Worm (Caenorhabditis elegans) whole organism, L1 larva: ENCODE results near the gene lin-36.

ENCODE experiments used
- C04F5.9 ChIP-seq: sonication (generic microtip); optimal IDR thresholded peaks from 2 replicates; lab custom pipeline; 2016; ENCODE audit warnings: missing genetic modification characterization, missing compliant biosample characterization
- C16A3.4 ChIP-seq: fragments of 150-350 bp; optimal IDR thresholded peaks from 2 replicates; lab custom pipeline; 2014; ENCODE audit warnings: missing biosample characterization, missing genetic modification characterization
- C34B4.2 ChIP-seq: sonication (generic microtip); optimal IDR thresholded peaks from 2 replicates; lab custom pipeline; 2017; ENCODE audit warnings: mild to moderate bottlenecking, missing genetic modification characterization, missing compliant biosample characterization
- F16B12.6 ChIP-seq: fragments of 150-350 bp; optimal IDR thresholded peaks from 2 replicates; lab custom pipeline; 2014; ENCODE audit warnings: missing biosample characterization, missing genetic modification characterization
- aha-1 ChIP-seq: fragments of 150-350 bp; optimal IDR thresholded peaks from 2 replicates; lab custom pipeline; 2014; ENCODE audit warnings: missing biosample characterization, missing genetic modification characterization
- alr-1 ChIP-seq: fragments of 200-800 bp; sonication (Bioruptor generic); optimal IDR thresholded peaks from 2 replicates; lab custom pipeline; 2018; ENCODE audit warnings: borderline replicate concordance, mild to moderate bottlenecking, missing genetic modification characterization, missing compliant biosample characterization
- aly-2 ChIP-seq: fragments of 150-350 bp; optimal IDR thresholded peaks from 2 replicates; lab custom pipeline; 2014; ENCODE audit warnings: missing biosample characterization, missing genetic modification characterization
- ama-1 ChIP-seq: fragments of 150-350 bp; optimal IDR thresholded peaks from 2 replicates; lab custom pipeline; 2014
- blmp-1 ChIP-seq: fragments of 150-350 bp; optimal IDR thresholded peaks from 2 replicates; lab custom pipeline; 2014; ENCODE audit warnings: missing biosample characterization, missing genetic modification characterization
- ceh-63 ChIP-seq: fragments of 200-800 bp; sonication (Bioruptor generic); optimal IDR thresholded peaks from 2 replicates; lab custom pipeline; 2018; ENCODE audit warnings: mild to moderate bottlenecking, missing genetic modification characterization, missing compliant biosample characterization
- dpl-1 ChIP-seq, 3 experiments: fragments of 150-350 bp in 2 of 3; sonication (generic microtip) in 1 of 3; optimal IDR thresholded peaks; 2 replicates each; lab custom pipeline; 2014 to 2017; ENCODE audit warnings: missing biosample characterization in 3 of 3, missing genetic modification characterization in 3 of 3, missing genetic modification reagents in 3 of 3
- efl-3 ChIP-seq: fragments of 200-800 bp; sonication (Bioruptor generic); optimal IDR thresholded peaks from 2 replicates; lab custom pipeline; 2018; ENCODE audit warnings: mild to moderate bottlenecking, missing genetic modification characterization, missing compliant biosample characterization
- egl-13 ChIP-seq: sonication (generic microtip); optimal IDR thresholded peaks from 2 replicates; lab custom pipeline; 2016; ENCODE audit warnings: missing genotype, missing genetic modification reagents, missing genetic modification characterization, missing compliant biosample characterization
- elt-2 ChIP-seq: sonication (generic microtip); optimal IDR thresholded peaks from 2 replicates; lab custom pipeline; 2016; ENCODE audit warnings: missing genetic modification characterization, mild to moderate bottlenecking, inconsistent platforms, missing compliant biosample characterization, missing genetic modification reagents
- elt-3 ChIP-seq, 6 experiments: fragments of 150-350 bp in 1 of 6; sonication (generic microtip); optimal IDR thresholded peaks; 2 replicates each; lab custom pipeline; 2017 to 2018; ENCODE audit warnings: missing biosample characterization in 6 of 6, missing genetic modification characterization in 6 of 6, inconsistent platforms in 1 of 6
- fkh-10 ChIP-seq: sonication (generic microtip); optimal IDR thresholded peaks from 2 replicates; lab custom pipeline; 2017; ENCODE audit warnings: missing biosample characterization, missing genetic modification reagents, missing genetic modification characterization
- fkh-4 ChIP-seq: sonication (generic microtip); optimal IDR thresholded peaks from 2 replicates; lab custom pipeline; 2016; ENCODE audit warnings: missing compliant biosample characterization, missing genetic modification characterization, borderline replicate concordance
- fos-1 ChIP-seq: fragments of 150-350 bp; optimal IDR thresholded peaks from 2 replicates; lab custom pipeline; 2014; ENCODE audit warnings: missing biosample characterization, missing genetic modification characterization
- grh-1 ChIP-seq: fragments of 200-800 bp; sonication (Bioruptor generic); IDR thresholded peaks from 2 replicates; pipeline ENCODE4 v1.3.6; 2022; ENCODE audit warnings: missing genetic modification reagents, missing genetic modification characterization, missing compliant biosample characterization
- hlh-4 ChIP-seq: sonication (generic microtip); optimal IDR thresholded peaks from 2 replicates; lab custom pipeline; 2016; ENCODE audit warnings: mild to moderate bottlenecking, missing genetic modification characterization, missing compliant biosample characterization
- hpl-2 ChIP-seq: fragments of 150-350 bp; optimal IDR thresholded peaks from 2 replicates; lab custom pipeline; 2014; ENCODE audit warnings: missing biosample characterization, missing genetic modification reagents, missing genetic modification characterization
- isw-1 ChIP-seq: fragments of 200-800 bp; sonication (Bioruptor generic); IDR thresholded peaks from 2 replicates; pipeline ENCODE4 v1.3.6; 2022; ENCODE audit warnings: missing genetic modification characterization, missing compliant biosample characterization
- jun-1 ChIP-seq: fragments of 150-350 bp; optimal IDR thresholded peaks from 2 replicates; lab custom pipeline; 2014; ENCODE audit warnings: missing biosample characterization, missing genetic modification reagents, missing genetic modification characterization
- lin-13 ChIP-seq: fragments of 150-350 bp; optimal IDR thresholded peaks from 2 replicates; lab custom pipeline; 2014; ENCODE audit warnings: missing biosample characterization, missing genetic modification reagents, missing genetic modification characterization
- lin-15B ChIP-seq: fragments of 150-350 bp; sonication (generic microtip); optimal IDR thresholded peaks from 3 replicates; lab custom pipeline; 2014; ENCODE audit warnings: missing biosample characterization, missing genetic modification characterization
- lin-35 ChIP-seq, 2 experiments: fragments of 150-350 bp; optimal IDR thresholded peaks; 2 replicates each; lab custom pipeline; 2014; ENCODE audit warnings: missing biosample characterization in 2 of 2, missing genetic modification characterization in 2 of 2, missing genetic modification reagents in 2 of 2
- lin-39 ChIP-seq: fragments of 150-350 bp; optimal IDR thresholded peaks from 2 replicates; lab custom pipeline; 2014; ENCODE audit warnings: missing biosample characterization, missing genetic modification reagents, missing genetic modification characterization
- lir-3 ChIP-seq: sonication (generic microtip); optimal IDR thresholded peaks from 2 replicates; lab custom pipeline; 2016; ENCODE audit warnings: mild to moderate bottlenecking, missing genetic modification characterization, moderate library complexity, missing compliant biosample characterization; ENCODE audit not compliant: poor library complexity
- mab-9 ChIP-seq: fragments of 200-800 bp; sonication (Bioruptor generic); IDR thresholded peaks from 2 replicates; pipeline ENCODE4 v1.3.6; 2022; ENCODE audit warnings: missing genetic modification reagents, missing genetic modification characterization, missing compliant biosample characterization
- mdl-1 ChIP-seq, 2 experiments: fragments of 150-350 bp; optimal IDR thresholded peaks; 2 replicates each; lab custom pipeline; 2014 to 2017; ENCODE audit warnings: missing biosample characterization in 2 of 2, missing genetic modification characterization in 2 of 2, inconsistent platforms in 1 of 2
- mep-1 ChIP-seq: fragments of 150-350 bp; optimal IDR thresholded peaks from 2 replicates; lab custom pipeline; 2014; ENCODE audit warnings: missing biosample characterization, missing genetic modification characterization
- nhr-47 ChIP-seq: sonication (generic microtip); optimal IDR thresholded peaks from 2 replicates; lab custom pipeline; 2016; ENCODE audit warnings: mild to moderate bottlenecking, missing genetic modification characterization, moderate library complexity, missing compliant biosample characterization
- nhr-71 ChIP-seq: sonication (generic microtip); optimal IDR thresholded peaks from 2 replicates; lab custom pipeline; 2016; ENCODE audit warnings: mild to moderate bottlenecking, missing genetic modification characterization, moderate library complexity, missing compliant biosample characterization
- nhr-77 ChIP-seq: fragments of 150-350 bp; optimal IDR thresholded peaks from 2 replicates; lab custom pipeline; 2014; ENCODE audit warnings: missing biosample characterization, missing genetic modification characterization
- nhr-84 ChIP-seq: sonication (generic microtip); optimal IDR thresholded peaks from 2 replicates; lab custom pipeline; 2017; ENCODE audit warnings: missing biosample characterization, missing genetic modification characterization
- pax-3 ChIP-seq: fragments of 200-800 bp; sonication (Bioruptor generic); optimal IDR thresholded peaks from 2 replicates; lab custom pipeline; 2018; ENCODE audit warnings: mild to moderate bottlenecking, missing genetic modification characterization, moderate library complexity, missing compliant biosample characterization
- rnt-1 ChIP-seq: sonication (generic microtip); optimal IDR thresholded peaks from 2 replicates; lab custom pipeline; 2016; ENCODE audit warnings: mild to moderate bottlenecking, missing genetic modification characterization, moderate library complexity, missing compliant biosample characterization
- skn-1 ChIP-seq: fragments of 150-350 bp; optimal IDR thresholded peaks from 2 replicates; lab custom pipeline; 2014; ENCODE audit warnings: missing biosample characterization, missing genetic modification characterization
- snpc-4 ChIP-seq: fragments of 150-350 bp; optimal IDR thresholded peaks from 2 replicates; lab custom pipeline; 2014; ENCODE audit warnings: missing biosample characterization, missing genetic modification characterization
- snu-23 ChIP-seq: sonication (generic microtip); optimal IDR thresholded peaks from 2 replicates; lab custom pipeline; 2016; ENCODE audit warnings: missing genetic modification characterization, missing compliant biosample characterization
- sox-4 ChIP-seq: sonication (generic microtip); optimal IDR thresholded peaks from 2 replicates; lab custom pipeline; 2016; ENCODE audit warnings: missing genetic modification characterization, missing compliant biosample characterization
- swsn-7 ChIP-seq: sonication (generic microtip); optimal IDR thresholded peaks from 2 replicates; lab custom pipeline; 2016; ENCODE audit warnings: missing genetic modification characterization, missing compliant biosample characterization
- tlp-1 ChIP-seq: fragments of 150-350 bp; optimal IDR thresholded peaks from 2 replicates; lab custom pipeline; 2014; ENCODE audit warnings: missing biosample characterization, missing genetic modification characterization
- unc-130 ChIP-seq: fragments of 150-350 bp; optimal IDR thresholded peaks from 2 replicates; lab custom pipeline; 2017; ENCODE audit warnings: missing biosample characterization, missing genetic modification characterization, inconsistent platforms
- unc-86 ChIP-seq: sonication (generic microtip); optimal IDR thresholded peaks from 2 replicates; lab custom pipeline; 2016; ENCODE audit warnings: missing genetic modification characterization, missing compliant biosample characterization
- unc-98 ChIP-seq: fragments of 200-800 bp; sonication (Bioruptor generic); IDR thresholded peaks from 2 replicates; pipeline ENCODE4 v1.3.6; 2022; ENCODE audit warnings: missing genetic modification characterization, missing compliant biosample characterization
- vab-15 ChIP-seq: sonication (generic microtip); optimal IDR thresholded peaks from 2 replicates; lab custom pipeline; 2017; ENCODE audit warnings: missing genotype, mild to moderate bottlenecking, missing genetic modification characterization, missing compliant biosample characterization
- xbp-1 ChIP-seq: sonication (generic microtip); optimal IDR thresholded peaks from 2 replicates; lab custom pipeline; 2016; ENCODE audit warnings: missing genetic modification characterization, missing compliant biosample characterization
- zag-1 ChIP-seq: fragments of 150-350 bp; optimal IDR thresholded peaks from 2 replicates; lab custom pipeline; 2014; ENCODE audit warnings: missing biosample characterization, missing genetic modification characterization
- ztf-11 ChIP-seq, 2 experiments: sonication (generic microtip); optimal IDR thresholded peaks; 2 replicates each; lab custom pipeline; 2016 to 2017; ENCODE audit warnings: missing genetic modification characterization in 2 of 2, missing biosample characterization in 1 of 2, missing compliant biosample characterization in 1 of 2
- ztf-4 ChIP-seq: fragments of 150-350 bp; optimal IDR thresholded peaks from 2 replicates; lab custom pipeline; 2014; ENCODE audit warnings: missing biosample characterization, missing genetic modification characterization

Gene lin-36

ce11 chrIII:7973201-7973767 is 47.4 kb downstream of the lin-36 start, which contains the start of the genes eef-1B.1 and aco-2 (continued):
- peak; percentile 90 for TF ChIP-seq unc-86
- peak; percentile 38 for TF ChIP-seq aly-2 (tag; lab: Kevin White, UChicago)
- peak; percentile 96 for TF ChIP-seq lin-13
- TF ChIP-seq C34B4.2 (tag; lab: Kevin White, UChicago), result no peak
- TF ChIP-seq ztf-11 (tag; optimal IDR thresholded peaks at IDR 0.05; lab: Kevin White, UChicago), result peak in 1 of 2 experiments; percentile 70
- TF ChIP-seq elt-2 (tag; lab: Kevin White, UChicago), result peak; percentile 74
- TF ChIP-seq snpc-4 (tag; lab: Kevin White, UChicago), result peak; percentile 85
- peak; percentile 95 for TF ChIP-seq swsn-7 (tag; lab: Kevin White, UChicago)
- TF ChIP-seq vab-15 (tag; lab: Kevin White, UChicago), result peak; percentile 33
- peak; percentile 81 for TF ChIP-seq fos-1
- no peak for TF ChIP-seq hlh-4
- TF ChIP-seq efl-3 (GFP tag; lab: Kevin White, UChicago), result no peak
- peak; percentile 90 for TF ChIP-seq mab-9 (GFP tag; lab: Robert Waterston, UW)
- TF ChIP-seq nhr-47 (tag; lab: Kevin White, UChicago), result peak; percentile 96
- TF ChIP-seq nhr-84 (tag; lab: Kevin White, UChicago), result no peak
- TF ChIP-seq lin-35 (GFP tag; optimal IDR thresholded peaks at IDR 0.05; lab: Kevin White, UChicago), result peak; percentile 94 to 95
- peak; percentile 73 for TF ChIP-seq F16B12.6 (tag; lab: Kevin White, UChicago)
- peak; percentile 97 for TF ChIP-seq snu-23 (GFP tag; lab: Kevin White, UChicago)
- peak in 5 of 6 experiments; percentile 53 to 97 (median 75) for TF ChIP-seq elt-3 (tag; optimal IDR thresholded peaks at IDR 0.05; lab: Kevin White, UChicago)
- peak; percentile 2 for TF ChIP-seq zag-1
- peak; percentile 89 for TF ChIP-seq jun-1 (tag; lab: Kevin White, UChicago)
- peak; percentile 69 for TF ChIP-seq C04F5.9 (tag; lab: Kevin White, UChicago)
- peak; percentile 78 for TF ChIP-seq pax-3 (tag; lab: Kevin White, UChicago)
- peak; percentile 74 for TF ChIP-seq hpl-2
- peak; percentile 63 for TF ChIP-seq lir-3 (tag; lab: Kevin White, UChicago)
- TF ChIP-seq rnt-1, result peak; percentile 95
- TF ChIP-seq fkh-10 (GFP tag; lab: Kevin White, UChicago), result peak; percentile 43
- peak; percentile 92 for TF ChIP-seq xbp-1 (tag; lab: Kevin White, UChicago)
- peak; percentile 84 for TF ChIP-seq lin-15B (tag; lab: Kevin White, UChicago)
- TF ChIP-seq isw-1 (GFP tag; lab: Robert Waterston, UW), result peak; percentile 89
- TF ChIP-seq mep-1, result peak; percentile 91
- TF ChIP-seq nhr-77 (tag; lab: Kevin White, UChicago), result peak; percentile 87
- TF ChIP-seq aha-1 (tag; lab: Kevin White, UChicago), result peak; percentile 62
- TF ChIP-seq tlp-1 (tag; lab: Kevin White, UChicago), result no peak
- peak; percentile 90 for TF ChIP-seq skn-1 (tag; lab: Kevin White, UChicago)
- peak; percentile 96 for TF ChIP-seq C16A3.4 (tag; lab: Kevin White, UChicago)
- no peak for TF ChIP-seq ceh-63 (GFP tag; lab: Kevin White, UChicago)
- peak; percentile 53 for TF ChIP-seq ama-1
- TF ChIP-seq unc-130 (tag; lab: Kevin White, UChicago), result peak; percentile 98
- peak; percentile 70 for TF ChIP-seq sox-4 (tag; lab: Kevin White, UChicago)
- no peak for TF ChIP-seq alr-1
- TF ChIP-seq nhr-71 (tag; lab: Kevin White, UChicago), result peak; percentile 96
- TF ChIP-seq mdl-1 (tag; optimal IDR thresholded peaks at IDR 0.05; lab: Kevin White, UChicago), result peak in 1 of 2 experiments; percentile 93
- peak; percentile 82 for TF ChIP-seq egl-13 (tag; lab: Kevin White, UChicago)
- peak; percentile 88 for TF ChIP-seq grh-1
- TF ChIP-seq ztf-4, result peak; percentile 89
- no peak for TF ChIP-seq unc-98 (GFP tag; lab: Robert Waterston, UW)
- peak; percentile 95 for TF ChIP-seq blmp-1 (tag; lab: Kevin White, UChicago)
- peak; percentile 87 to 90 (median 88) for TF ChIP-seq dpl-1 (GFP tag; optimal IDR thresholded peaks at IDR 0.05; lab: Kevin White, UChicago)
- peak; percentile 69 for TF ChIP-seq lin-39
- TF ChIP-seq fkh-4 (tag; lab: Kevin White, UChicago), result peak; percentile 26
- TF ChIP-seq, all 84 proteins: peak for 62
